Worm (Caenorhabditis elegans): ENCODE measurements around the gene C23F12.3.

C23F12.3 gene

DNA sequence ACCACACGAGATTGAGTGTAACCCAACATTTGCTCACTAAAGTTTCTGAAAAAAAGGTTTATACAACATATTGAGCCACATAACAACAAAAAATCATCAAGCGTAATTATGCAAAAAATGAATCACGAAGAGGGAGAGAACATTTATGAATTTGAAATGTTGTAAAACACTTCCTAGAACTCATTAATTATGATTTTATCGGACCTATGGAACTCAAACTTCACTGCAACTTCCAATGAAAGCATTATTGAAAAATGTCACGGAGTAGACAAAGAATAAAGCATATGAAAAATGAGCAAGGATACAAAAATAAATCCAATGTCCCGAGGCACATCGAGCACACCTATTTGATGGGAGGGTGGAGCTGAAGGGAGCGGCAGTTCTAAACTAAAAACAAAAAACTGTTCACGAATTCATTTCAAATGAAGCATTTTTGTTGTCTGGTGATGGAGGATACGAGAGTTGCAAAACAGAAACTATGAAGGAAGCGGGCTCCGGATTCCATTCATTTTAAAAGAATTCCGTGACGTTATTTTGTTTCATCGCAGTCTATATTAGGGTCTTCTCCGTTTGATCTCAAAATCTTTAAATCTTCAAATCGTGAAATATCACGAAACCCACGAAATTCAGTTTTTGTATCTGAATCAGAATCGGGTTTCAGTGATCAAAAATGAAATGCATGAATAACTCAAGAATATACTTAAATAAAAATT lies 41.4 kb upstream of the C23F12.3 start, which contains the start of gene flp-20:
TSS of gene flp-20 (minus strand) at position 51 of the 713 bp plus-strand sequence.
- TF ChIP-seq unc-55 (GFP tag; optimal IDR thresholded peaks at IDR 0.05) (peak; percentile 56), lin-13 (GFP tag; optimal IDR thresholded peaks at IDR 0.05) (no peak), gmeb-1 (tag; optimal IDR thresholded peaks at IDR 0.05) (no peak), ceh-16 (tag; optimal IDR thresholded peaks at IDR 0.05) (no peak)

ce11 chrX:9361136-9361535 lies 30.3 kb upstream of the C23F12.3 start:
- TF ChIP-seq elt-3 (tag; optimal IDR thresholded peaks at IDR 0.05) (no peak), sma-3 (GFP tag; optimal IDR thresholded peaks at IDR 0.05) (no peak), ama-1 (optimal IDR thresholded peaks at IDR 0.05) (no peak), alr-1 (tag; optimal IDR thresholded peaks at IDR 0.05) (no peak), nhr-25 (tag; optimal IDR thresholded peaks at IDR 0.05) (no peak), lin-11 (tag; optimal IDR thresholded peaks at IDR 0.05) (no peak)

DNA sequence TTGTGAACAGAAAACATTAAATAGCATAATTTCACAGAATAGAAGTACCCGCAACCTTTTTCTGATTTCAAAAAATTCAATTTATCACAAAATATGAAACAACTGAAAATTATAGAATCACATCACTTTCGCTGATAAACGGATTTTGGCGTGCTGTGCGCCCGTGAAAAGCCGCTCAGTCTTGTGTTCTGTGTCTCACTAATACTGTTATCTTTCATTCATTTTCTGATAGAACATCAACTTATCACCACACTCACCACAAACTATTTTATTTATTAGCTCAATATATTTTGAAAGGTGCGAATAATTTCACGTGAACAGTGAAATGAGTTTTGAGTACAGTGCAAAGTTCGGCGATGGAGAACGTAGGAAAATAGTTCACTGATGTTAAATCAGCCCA lies 27.4 kb upstream of the C23F12.3 start:
- TF ChIP-seq fos-1 (tag; optimal IDR thresholded peaks at IDR 0.05) (peak; percentile 45), sma-9 (GFP tag; optimal IDR thresholded peaks at IDR 0.05) (peak; percentile 56), sma-9 (tag; optimal IDR thresholded peaks at IDR 0.05) (no peak), C34F6.9 (tag; optimal IDR thresholded peaks at IDR 0.05) (no peak), alr-1 (tag; optimal IDR thresholded peaks at IDR 0.05) (no peak)

ce11 chrX:9364501-9364900 lies 26.9 kb upstream of the C23F12.3 start, which contains the start of gene pkc-2:
TSS of gene pkc-2 (plus strand) at chrX:9364818.
- no peak for TF ChIP-seq elt-1 (tag; optimal IDR thresholded peaks at IDR 0.05)
- TF ChIP-seq nhr-77 (tag; optimal IDR thresholded peaks at IDR 0.05) = no peak
- no peak for TF ChIP-seq C34F6.9 (tag; optimal IDR thresholded peaks at IDR 0.05)
- TF ChIP-seq skn-1 (tag; optimal IDR thresholded peaks at IDR 0.05) = no peak
- TF ChIP-seq blmp-1 (tag; optimal IDR thresholded peaks at IDR 0.05; ENCODE audit: insufficient read depth) = no peak
- TF ChIP-seq mab-5 (tag; optimal IDR thresholded peaks at IDR 0.05) = no peak
- no peak for TF ChIP-seq sem-4 (tag; optimal IDR thresholded peaks at IDR 0.05)
- no peak for TF ChIP-seq ceh-16 (tag; optimal IDR thresholded peaks at IDR 0.05)
- no peak for TF ChIP-seq nhr-23 (tag; optimal IDR thresholded peaks at IDR 0.05)
- no peak for TF ChIP-seq ztf-1 (GFP tag; conservative IDR thresholded peaks at IDR 0.05)
- TF ChIP-seq nhr-11 (tag; optimal IDR thresholded peaks at IDR 0.05) = no peak
- TF ChIP-seq aly-2 (tag; optimal IDR thresholded peaks at IDR 0.05) = no peak
- TF ChIP-seq dmd-4 (tag; optimal IDR thresholded peaks at IDR 0.05) = no peak
- no peak for TF ChIP-seq unc-55 (GFP tag; optimal IDR thresholded peaks at IDR 0.05)
- TF ChIP-seq gmeb-1 (tag; optimal IDR thresholded peaks at IDR 0.05) = no peak

- no peak for TF ChIP-seq sma-9 (GFP tag; optimal IDR thresholded peaks at IDR 0.05)
- no peak for TF ChIP-seq sma-9 (tag; optimal IDR thresholded peaks at IDR 0.05)
- no peak for TF ChIP-seq lin-11 (tag; optimal IDR thresholded peaks at IDR 0.05)
Measured at ce11 chrX:9369927-9370326, 21.5 kb upstream of the C23F12.3 start.

DNA sequence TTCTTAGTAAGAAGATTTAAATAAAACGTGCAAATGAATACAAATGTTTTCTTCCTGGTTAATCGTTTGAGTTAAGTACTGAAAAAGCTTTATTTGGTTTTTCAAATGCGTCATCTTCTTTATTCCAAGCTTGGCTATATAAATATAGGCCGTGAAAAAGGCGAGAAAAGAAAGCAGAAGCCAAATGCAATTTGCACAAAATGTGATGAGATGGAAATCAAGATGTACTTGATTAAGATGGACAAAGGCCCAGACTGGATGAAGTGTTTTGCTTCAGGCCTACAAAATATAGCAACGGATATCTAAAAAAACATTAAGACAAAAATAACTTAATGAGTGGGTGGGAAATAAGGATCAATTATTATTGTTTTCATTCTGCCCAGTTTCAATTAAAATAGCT lies 19.2 kb upstream of the C23F12.3 start:
- no peak for TF ChIP-seq sma-3 (GFP tag; optimal IDR thresholded peaks at IDR 0.05)
- TF ChIP-seq ceh-16 (tag; optimal IDR thresholded peaks at IDR 0.05) = no peak
- TF ChIP-seq fos-1 (tag; optimal IDR thresholded peaks at IDR 0.05) = no peak
- TF ChIP-seq nhr-11 (tag; optimal IDR thresholded peaks at IDR 0.05) = no peak
- TF ChIP-seq snpc-4 (tag; optimal IDR thresholded peaks at IDR 0.05) = no peak
- no peak for TF ChIP-seq blmp-1 (tag; optimal IDR thresholded peaks at IDR 0.05; ENCODE audit: insufficient read depth)
- no peak for TF ChIP-seq ztf-1 (GFP tag; conservative IDR thresholded peaks at IDR 0.05)
- no peak for TF ChIP-seq sma-9 (GFP tag; optimal IDR thresholded peaks at IDR 0.05)
- no peak for TF ChIP-seq sma-9 (tag; optimal IDR thresholded peaks at IDR 0.05)
- no peak for TF ChIP-seq crh-2 (tag; optimal IDR thresholded peaks at IDR 0.05)
- no peak for TF ChIP-seq aly-2 (tag; optimal IDR thresholded peaks at IDR 0.05)
- TF ChIP-seq ztf-11 (tag; optimal IDR thresholded peaks at IDR 0.05) = no peak

- TF ChIP-seq F13H6.1 (tag; optimal IDR thresholded peaks at IDR 0.05) (peak; percentile 48), nhr-129 (tag; optimal IDR thresholded peaks at IDR 0.05) (peak; percentile 61), gmeb-1 (tag; optimal IDR thresholded peaks at IDR 0.05) (no peak), fos-1 (tag; optimal IDR thresholded peaks at IDR 0.05) (peak; percentile 17), Y55F3AM.14 (GFP tag; optimal IDR thresholded peaks at IDR 0.05) (peak; percentile 41), sma-3 (GFP tag; optimal IDR thresholded peaks at IDR 0.05) (peak; percentile 34), skn-1 (tag; optimal IDR thresholded peaks at IDR 0.05) (no peak), unc-55 (GFP tag; optimal IDR thresholded peaks at IDR 0.05) (peak; percentile 34), ceh-82 (tag; optimal IDR thresholded peaks at IDR 0.05) (no peak), ceh-16 (tag; optimal IDR thresholded peaks at IDR 0.05) (peak; percentile 1), crh-2 (tag; optimal IDR thresholded peaks at IDR 0.05) (peak; percentile 26), dmd-4 (tag; optimal IDR thresholded peaks at IDR 0.05) (no peak), lsy-2 (tag; optimal IDR thresholded peaks at IDR 0.05) (peak in 1 of 2 experiments; percentile 26), lin-13 (GFP tag; optimal IDR thresholded peaks at IDR 0.05) (peak; percentile 30)
Measured at ce11 chrX:9372987-9373386, 18.5 kb upstream of the C23F12.3 start.

All from whole organism, L2 larva.